Worm (Caenorhabditis elegans) whole organism, L1 larva: ENCODE measurements around the gene lhpp-1.

ENCODE experiments used
- aha-1 ChIP-seq: fragments of 150-350 bp; optimal IDR thresholded peaks from 2 replicates; lab custom pipeline; 2014; ENCODE audit warnings: missing biosample characterization, missing genetic modification characterization
- ama-1 ChIP-seq: fragments of 150-350 bp; optimal IDR thresholded peaks from 2 replicates; lab custom pipeline; 2014
- ceh-82 ChIP-seq, 3 experiments: fragments of 150-350 bp in 1 of 3; sonication (generic microtip) in 2 of 3; optimal IDR thresholded peaks; 2 replicates each; lab custom pipeline; 2014 to 2017; ENCODE audit warnings: missing biosample characterization in 3 of 3, missing genetic modification characterization in 3 of 3
- fkh-4 ChIP-seq: sonication (generic microtip); optimal IDR thresholded peaks from 2 replicates; lab custom pipeline; 2016; ENCODE audit warnings: missing compliant biosample characterization, missing genetic modification characterization, borderline replicate concordance
- lir-3 ChIP-seq: sonication (generic microtip); optimal IDR thresholded peaks from 2 replicates; lab custom pipeline; 2016; ENCODE audit warnings: mild to moderate bottlenecking, missing genetic modification characterization, moderate library complexity, missing compliant biosample characterization; ENCODE audit not compliant: poor library complexity
- unc-62 ChIP-seq: fragments of 150-350 bp; optimal IDR thresholded peaks from 2 replicates; lab custom pipeline; 2014; ENCODE audit warnings: missing biosample characterization, missing genetic modification reagents, missing genetic modification characterization

DNA sequence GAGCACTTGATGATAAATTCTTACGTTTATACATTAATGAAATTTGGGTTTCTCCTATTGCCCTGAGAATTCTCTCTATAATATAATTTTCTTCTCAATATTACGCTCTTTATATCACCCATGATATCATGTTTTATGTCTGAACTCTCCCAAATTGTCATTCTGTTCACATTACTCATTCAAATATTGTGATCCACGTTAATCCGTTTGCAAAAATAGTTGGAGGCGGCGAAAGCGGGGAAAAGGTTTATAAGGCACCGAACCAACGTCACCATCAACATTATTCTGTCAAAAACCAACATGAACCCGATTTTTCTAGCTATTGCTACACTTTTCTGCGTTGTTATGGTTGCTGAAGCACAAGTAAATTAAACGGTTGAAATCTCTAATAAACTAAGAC, 41.3 kb upstream of the lhpp-1 start, which contains the start of gene C27A7.8:
- no peak for TF ChIP-seq unc-62
- no peak for TF ChIP-seq ceh-82 (tag; optimal IDR thresholded peaks at IDR 0.05; lab: Kevin White, UChicago)
- TF ChIP-seq ama-1: no peak
- no peak for TF ChIP-seq lir-3 (tag; lab: Kevin White, UChicago)
- no peak for TF ChIP-seq fkh-4 (tag; lab: Kevin White, UChicago)
- TF ChIP-seq aha-1 (tag; lab: Kevin White, UChicago): no peak
